Fruit fly (Drosophila melanogaster): ENCODE measurements around the gene CG42577.
A peak's percentile ranks its signal among the peaks of the same experiment; 100 is the strongest.

CG42577 gene

dm6 chrX:20247710-20248109 lies 11.3 kb upstream of the CG42577 start (continued):
- no peak for TF ChIP-seq CG7368 (GFP tag; optimal IDR thresholded peaks at IDR 0.05)
- peak; percentile 43 for TF ChIP-seq Eip78C (GFP tag)
- TF ChIP-seq CG34406 (GFP tag; optimal IDR thresholded peaks at IDR 0.05), result no peak
- no peak for TF ChIP-seq svp (GFP tag)
- TF ChIP-seq fd59A (GFP tag; optimal IDR thresholded peaks at IDR 0.05), result peak; percentile 35
- no peak for TF ChIP-seq CG10669 (GFP tag; optimal IDR thresholded peaks at IDR 0.05)
- no peak for TF ChIP-seq vri (GFP tag; optimal IDR thresholded peaks at IDR 0.05)
- TF ChIP-seq Hr39 (GFP tag; optimal IDR thresholded peaks at IDR 0.05), result peak; percentile 30
- no peak for TF ChIP-seq Hr38 (GFP tag; optimal IDR thresholded peaks at IDR 0.05)
- no peak for TF ChIP-seq CG4318 (GFP tag; optimal IDR thresholded peaks at IDR 0.05)
- TF ChIP-seq Lpt (GFP tag; optimal IDR thresholded peaks at IDR 0.05), result no peak
- TF ChIP-seq Sox14 (GFP tag; optimal IDR thresholded peaks at IDR 0.05), result peak; percentile 26
- peak; percentile 50; the same call in 1 of the 3 replicates for TF ChIP-seq CG8119 (GFP tag; IDR thresholded peaks at IDR 0.05)
- TF ChIP-seq Ets21C (GFP tag; optimal IDR thresholded peaks at IDR 0.05), result no peak
- TF ChIP-seq Smox (GFP tag; optimal IDR thresholded peaks at IDR 0.05), result no peak
- peak; percentile 20 for TF ChIP-seq esn (GFP tag; optimal IDR thresholded peaks at IDR 0.05)
- TF ChIP-seq CG6792 (GFP tag; optimal IDR thresholded peaks at IDR 0.05), result peak; percentile 31
- TF ChIP-seq CG32006 (GFP tag; optimal IDR thresholded peaks at IDR 0.05), result peak; percentile 28
- TF ChIP-seq CG16779 (tag; optimal IDR thresholded peaks at IDR 0.05), result no peak
- TF ChIP-seq CG11762 (GFP tag; optimal IDR thresholded peaks at IDR 0.05; ENCODE audit: insufficient read depth), result no peak
- peak; percentile 29 for TF ChIP-seq cyc (GFP tag; optimal IDR thresholded peaks at IDR 0.05)
- no peak for TF ChIP-seq CG6808 (GFP tag; optimal IDR thresholded peaks at IDR 0.05)

- TF ChIP-seq CG3032 (tag; optimal IDR thresholded peaks at IDR 0.05), result peak; percentile 28
- TF ChIP-seq spab (GFP tag; optimal IDR thresholded peaks at IDR 0.05), result no peak
- no peak for TF ChIP-seq CG10631 (GFP tag; optimal IDR thresholded peaks at IDR 0.05)
- no peak for TF ChIP-seq CG11294 (GFP tag; IDR thresholded peaks at IDR 0.05)
- TF ChIP-seq Blimp-1 (GFP tag; optimal IDR thresholded peaks at IDR 0.05), result no peak
- peak; percentile 10 for TF ChIP-seq Hr39 (GFP tag; optimal IDR thresholded peaks at IDR 0.05)
- peak; percentile 4 for TF ChIP-seq achi (GFP tag; optimal IDR thresholded peaks at IDR 0.05)
- TF ChIP-seq Eip78C (GFP tag), result peak; percentile 58
- no peak for TF ChIP-seq Sox15 (GFP tag; optimal IDR thresholded peaks at IDR 0.05)
- TF ChIP-seq fd59A (GFP tag; optimal IDR thresholded peaks at IDR 0.05), result no peak
- no peak for TF ChIP-seq Hr38 (GFP tag; optimal IDR thresholded peaks at IDR 0.05)
- TF ChIP-seq CG34406 (GFP tag; optimal IDR thresholded peaks at IDR 0.05), result no peak
- TF ChIP-seq pdm3 (GFP tag; optimal IDR thresholded peaks at IDR 0.05), result no peak
- no peak for TF ChIP-seq ss (GFP tag; optimal IDR thresholded peaks at IDR 0.05)
- TF ChIP-seq esn (GFP tag; optimal IDR thresholded peaks at IDR 0.05), result peak; percentile 13
- TF ChIP-seq Met (GFP tag; optimal IDR thresholded peaks at IDR 0.05), result peak; percentile 4
- no peak for TF ChIP-seq CG11902 (GFP tag; optimal IDR thresholded peaks at IDR 0.05)
These were observed 8.0 kb upstream of the CG42577 start, which contains the start of the genes CG17068 and Rab10 for dm6 chrX:20251069-20251468. CG17068 (minus strand) TSS chrX:20251093. Rab10 (plus strand) TSS chrX:20251338.

- TF ChIP-seq vri (GFP tag; optimal IDR thresholded peaks at IDR 0.05) (peak; percentile 43), ss (GFP tag; optimal IDR thresholded peaks at IDR 0.05) (peak in 1 of 2 experiments; percentile 2), OdsH (GFP tag; optimal IDR thresholded peaks at IDR 0.05) (no peak), Hr4 (GFP tag; optimal IDR thresholded peaks at IDR 0.05) (no peak), Gug (GFP tag; IDR thresholded peaks at IDR 0.05) (no peak), CG8319 (GFP tag; optimal IDR thresholded peaks at IDR 0.05) (no peak), Eip93F (GFP tag; optimal IDR thresholded peaks at IDR 0.05) (no peak), Lpt (GFP tag; optimal IDR thresholded peaks at IDR 0.05) (no peak), fd59A (GFP tag; optimal IDR thresholded peaks at IDR 0.05) (no peak), acj6 (GFP tag; optimal IDR thresholded peaks at IDR 0.05) (no peak), Eip78C (GFP tag) (peak; percentile 19), Sox14 (GFP tag; optimal IDR thresholded peaks at IDR 0.05) (peak; percentile 12), CG1621 (tag; optimal IDR thresholded peaks at IDR 0.05) (peak; percentile 31)
These were observed 7.4 kb upstream of the CG42577 start for dm6 chrX:20251586-20252160.
